Worm (Caenorhabditis elegans): ENCODE measurements around the gene copg-1.

- TF ChIP-seq nhr-90 (tag; optimal IDR thresholded peaks at IDR 0.05), result no peak
- TF ChIP-seq aptf-3 (GFP tag; IDR thresholded peaks at IDR 0.05), result no peak
Observed at ce11 chrIV:10135817-10136216, 15.9 kb upstream of the copg-1 start, which contains the start of gene K08F4.5.
